Worm (Caenorhabditis elegans) whole organism, late embryonic: ENCODE measurements around the gene C35D10.8.

ENCODE experiments used
- K02D7.2 ChIP-seq: sonication (generic microtip); optimal IDR thresholded peaks from 2 replicates; lab custom pipeline; 2017; ENCODE audit warnings: mild to moderate bottlenecking, missing genetic modification characterization, missing compliant biosample characterization
- T23F11.4 ChIP-seq: fragments of 200-800 bp; sonication (Bioruptor generic); optimal IDR thresholded peaks from 2 replicates; lab custom pipeline; 2018; ENCODE audit warnings: mild to moderate bottlenecking, missing genetic modification characterization, missing compliant biosample characterization
- ama-1 ChIP-seq: fragments of 150-350 bp; optimal IDR thresholded peaks from 2 replicates; lab custom pipeline; 2014
- ceh-14 ChIP-seq: sonication (generic microtip); optimal IDR thresholded peaks from 2 replicates; lab custom pipeline; 2016; ENCODE audit warnings: missing genotype, missing genetic modification characterization, missing compliant biosample characterization
- ceh-18 ChIP-seq: sonication (generic microtip); optimal IDR thresholded peaks from 2 replicates; lab custom pipeline; 2016; ENCODE audit warnings: missing genetic modification characterization, missing compliant biosample characterization
- ceh-19 ChIP-seq: fragments of 200-800 bp; sonication (Bioruptor generic); optimal IDR thresholded peaks from 2 replicates; lab custom pipeline; 2018; ENCODE audit warnings: mild to moderate bottlenecking, missing genetic modification characterization, missing compliant biosample characterization
- ceh-2 ChIP-seq: sonication (generic microtip); optimal IDR thresholded peaks from 2 replicates; lab custom pipeline; 2016; ENCODE audit warnings: missing genotype, missing genetic modification characterization, missing compliant biosample characterization
- ceh-22 ChIP-seq: sonication (generic microtip); optimal IDR thresholded peaks from 2 replicates; lab custom pipeline; 2017; ENCODE audit warnings: missing biosample characterization, missing genetic modification characterization
- ceh-24 ChIP-seq: sonication (generic microtip); optimal IDR thresholded peaks from 2 replicates; lab custom pipeline; 2016; ENCODE audit warnings: mild to moderate bottlenecking, missing genetic modification characterization, missing compliant biosample characterization
- ceh-31 ChIP-seq: sonication (generic microtip); optimal IDR thresholded peaks from 2 replicates; lab custom pipeline; 2016; ENCODE audit warnings: missing genetic modification characterization, missing compliant biosample characterization
- ceh-34 ChIP-seq: sonication (generic microtip); optimal IDR thresholded peaks from 2 replicates; lab custom pipeline; 2016; ENCODE audit warnings: mild to moderate bottlenecking, missing genetic modification characterization, missing compliant biosample characterization
- ceh-45 ChIP-seq: fragments of 200-800 bp; sonication (Bioruptor generic); IDR thresholded peaks from 2 replicates; pipeline ENCODE4 v1.3.6; 2022; ENCODE audit warnings: missing genetic modification reagents, missing genetic modification characterization, missing compliant biosample characterization
- ceh-6 ChIP-seq: fragments of 200-800 bp; sonication (Bioruptor generic); optimal IDR thresholded peaks from 2 replicates; lab custom pipeline; 2018; ENCODE audit warnings: mild to moderate bottlenecking, missing genetic modification characterization, missing compliant biosample characterization
- che-1 ChIP-seq: sonication (generic microtip); optimal IDR thresholded peaks from 2 replicates; lab custom pipeline; 2016; ENCODE audit warnings: mild to moderate bottlenecking, missing genetic modification characterization, missing compliant biosample characterization
- dmd-4 ChIP-seq: sonication (generic microtip); optimal IDR thresholded peaks from 2 replicates; lab custom pipeline; 2016; ENCODE audit warnings: borderline replicate concordance, missing genetic modification characterization, missing compliant biosample characterization
- dve-1 ChIP-seq: sonication (generic microtip); optimal IDR thresholded peaks from 2 replicates; lab custom pipeline; 2017; ENCODE audit warnings: antibody characterized with exemption, mild to moderate bottlenecking, missing genetic modification characterization, missing compliant biosample characterization
- elt-2 ChIP-seq: sonication (generic microtip); optimal IDR thresholded peaks from 2 replicates; lab custom pipeline; 2016; ENCODE audit warnings: missing genetic modification reagents, missing genetic modification characterization, missing compliant biosample characterization
- eyg-1 ChIP-seq: sonication (generic microtip); optimal IDR thresholded peaks from 2 replicates; lab custom pipeline; 2016; ENCODE audit warnings: missing genotype, missing genetic modification characterization, missing compliant biosample characterization
- fkh-10 ChIP-seq: fragments of 150-350 bp; optimal IDR thresholded peaks from 2 replicates; lab custom pipeline; 2014; ENCODE audit warnings: missing biosample characterization, missing genetic modification reagents, missing genetic modification characterization
- fkh-6 ChIP-seq: sonication (generic microtip); optimal IDR thresholded peaks from 2 replicates; lab custom pipeline; 2016; ENCODE audit warnings: missing genetic modification characterization, missing compliant biosample characterization
- hlh-13 ChIP-seq: fragments of 200-800 bp; sonication (Bioruptor generic); optimal IDR thresholded peaks from 2 replicates; lab custom pipeline; 2018; ENCODE audit warnings: mild to moderate bottlenecking, missing genetic modification characterization, missing compliant biosample characterization
- hlh-15 ChIP-seq: sonication (generic microtip); optimal IDR thresholded peaks from 2 replicates; lab custom pipeline; 2016; ENCODE audit warnings: missing genetic modification characterization, missing compliant biosample characterization
- hlh-30 ChIP-seq: sonication (generic microtip); optimal IDR thresholded peaks from 2 replicates; lab custom pipeline; 2017; ENCODE audit warnings: antibody characterized with exemption, missing genetic modification characterization, missing compliant biosample characterization; ENCODE audit not compliant: insufficient read depth
- lin-11 ChIP-seq: fragments of 200-800 bp; sonication (Bioruptor generic); optimal IDR thresholded peaks from 2 replicates; lab custom pipeline; 2018; ENCODE audit warnings: mild to moderate bottlenecking, missing genetic modification characterization, missing compliant biosample characterization
- mec-3 ChIP-seq: sonication (generic microtip); optimal IDR thresholded peaks from 2 replicates; lab custom pipeline; 2016; ENCODE audit warnings: borderline replicate concordance, missing genetic modification characterization, missing compliant biosample characterization
- nfya-1 ChIP-seq: sonication (generic microtip); optimal IDR thresholded peaks from 2 replicates; lab custom pipeline; 2017; ENCODE audit warnings: missing genetic modification characterization, mild to moderate bottlenecking, missing compliant biosample characterization, antibody characterized with exemption, moderate library complexity
- nhr-11 ChIP-seq: fragments of 150-350 bp; optimal IDR thresholded peaks from 2 replicates; lab custom pipeline; 2014; ENCODE audit warnings: missing biosample characterization, missing genetic modification characterization
- nhr-232 ChIP-seq: sonication (generic microtip); optimal IDR thresholded peaks from 2 replicates; lab custom pipeline; 2016; ENCODE audit warnings: missing genetic modification characterization, missing compliant biosample characterization
- odd-2 ChIP-seq: sonication (generic microtip); optimal IDR thresholded peaks from 2 replicates; lab custom pipeline; 2017; ENCODE audit warnings: antibody characterized with exemption, mild to moderate bottlenecking, missing genetic modification characterization, missing compliant biosample characterization
- pat-9 ChIP-seq: fragments of 200-800 bp; sonication (Bioruptor generic); optimal IDR thresholded peaks from 2 replicates; lab custom pipeline; 2018; ENCODE audit warnings: mild to moderate bottlenecking, missing genetic modification characterization, moderate library complexity, missing compliant biosample characterization
- ref-2 ChIP-seq: sonication (generic microtip); optimal IDR thresholded peaks from 2 replicates; lab custom pipeline; 2016; ENCODE audit warnings: missing genetic modification characterization, missing compliant biosample characterization
- rnt-1 ChIP-seq: sonication (generic microtip); optimal IDR thresholded peaks from 2 replicates; lab custom pipeline; 2016; ENCODE audit warnings: missing genetic modification characterization, missing compliant biosample characterization
- sdc-2 ChIP-seq: sonication (generic microtip); optimal IDR thresholded peaks from 2 replicates; lab custom pipeline; 2016; ENCODE audit warnings: missing genotype, missing genetic modification characterization, missing compliant biosample characterization
- sox-4 ChIP-seq: sonication (generic microtip); optimal IDR thresholded peaks from 2 replicates; lab custom pipeline; 2017; ENCODE audit warnings: mild to moderate bottlenecking, missing genetic modification characterization, inconsistent platforms, missing compliant biosample characterization
- tbx-2 ChIP-seq: sonication (generic microtip); optimal IDR thresholded peaks from 2 replicates; lab custom pipeline; 2016; ENCODE audit warnings: missing genetic modification characterization, missing compliant biosample characterization
- ttx-3 ChIP-seq: sonication (generic microtip); optimal IDR thresholded peaks from 2 replicates; lab custom pipeline; 2016; ENCODE audit warnings: missing genetic modification reagents, missing genetic modification characterization, missing compliant biosample characterization
- unc-55 ChIP-seq: sonication (generic microtip); optimal IDR thresholded peaks from 2 replicates; lab custom pipeline; 2017; ENCODE audit warnings: missing biosample characterization, missing genetic modification reagents, missing genetic modification characterization
- zip-5 ChIP-seq: sonication (generic microtip); optimal IDR thresholded peaks from 2 replicates; lab custom pipeline; 2016; ENCODE audit warnings: missing genetic modification characterization, missing compliant biosample characterization

C35D10.8 gene

ce11 chrIII:4863127-4863526 lies 8.1 kb downstream of the C35D10.8 start, which contains the start of gene coq-8:
Gene coq-8, plus strand, starts transcription at chrIII:4863427.
- TF ChIP-seq eyg-1 (tag; lab: Kevin White, UChicago) (no peak), fkh-10 (GFP tag; lab: Kevin White, UChicago) (no peak), nhr-11 (tag; lab: Kevin White, UChicago) (no peak), rnt-1 (tag; lab: Kevin White, UChicago) (no peak), unc-55 (GFP tag; lab: Kevin White, UChicago) (no peak), elt-2 (no peak), ref-2 (no peak), ceh-24 (no peak), nhr-232 (tag; lab: Kevin White, UChicago) (no peak), T23F11.4 (no peak), nfya-1 (tag; lab: Kevin White, UChicago) (no peak)

ce11 chrIII:4866762-4867161 lies 11.7 kb downstream of the C35D10.8 start, which contains the start of gene C35D10.17:
Gene C35D10.17, plus strand, starts transcription at chrIII:4867062.
- no peak for TF ChIP-seq hlh-13 (GFP tag; lab: Kevin White, UChicago)
- TF ChIP-seq nfya-1 (tag; lab: Kevin White, UChicago), result no peak
- no peak for TF ChIP-seq nhr-232 (tag; lab: Kevin White, UChicago)
- no peak for TF ChIP-seq ceh-22 (tag; lab: Kevin White, UChicago)
- no peak for TF ChIP-seq lin-11 (tag; lab: Kevin White, UChicago)
- TF ChIP-seq ceh-31 (tag; lab: Kevin White, UChicago), result no peak
- TF ChIP-seq zip-5 (tag; lab: Kevin White, UChicago), result no peak
- TF ChIP-seq ceh-18 (tag; lab: Kevin White, UChicago), result no peak
- TF ChIP-seq sox-4 (tag; lab: Kevin White, UChicago), result no peak
- no peak for TF ChIP-seq fkh-6 (tag; lab: Kevin White, UChicago)
- TF ChIP-seq hlh-15 (tag; lab: Kevin White, UChicago), result no peak
- no peak for TF ChIP-seq ceh-19 (GFP tag; lab: Kevin White, UChicago)
- TF ChIP-seq eyg-1 (tag; lab: Kevin White, UChicago), result no peak
- TF ChIP-seq elt-2, result no peak
- TF ChIP-seq ceh-14 (tag; lab: Kevin White, UChicago), result no peak
- no peak for TF ChIP-seq ceh-34 (tag; lab: Kevin White, UChicago)
- TF ChIP-seq dve-1 (tag; lab: Kevin White, UChicago), result no peak
- TF ChIP-seq ttx-3 (tag; lab: Kevin White, UChicago), result no peak

ce11 chrIII:4868643-4869042 lies 13.6 kb downstream of the C35D10.8 start, which contains the start of the genes msd-4 and C35D10.3:
Gene msd-4, minus strand, starts transcription at chrIII:4868743.
Gene C35D10.3, plus strand, starts transcription at chrIII:4868921.
- TF ChIP-seq ceh-2 (no peak), odd-2 (tag; lab: Kevin White, UChicago) (no peak), mec-3 (no peak), hlh-13 (GFP tag; lab: Kevin White, UChicago) (no peak), dmd-4 (tag; lab: Kevin White, UChicago) (no peak), sdc-2 (no peak), elt-2 (no peak), ref-2 (no peak), ceh-22 (tag; lab: Kevin White, UChicago) (no peak), ceh-14 (tag; lab: Kevin White, UChicago) (no peak), che-1 (tag; lab: Kevin White, UChicago) (no peak), K02D7.2 (tag; lab: Kevin White, UChicago) (no peak), hlh-30 (tag; lab: Kevin White, UChicago) (no peak), pat-9 (tag; lab: Kevin White, UChicago) (no peak), fkh-10 (GFP tag; lab: Kevin White, UChicago) (no peak), ceh-6 (GFP tag; lab: Kevin White, UChicago) (no peak), ttx-3 (tag; lab: Kevin White, UChicago) (no peak), ama-1 (lab: Kevin White, UChicago) (no peak), ceh-45 (no peak), tbx-2 (tag; lab: Kevin White, UChicago) (no peak)
- TF ChIP-seq, all 69 proteins: peak for 0
